Worm (Caenorhabditis elegans) whole organism, young adult: ENCODE results near the gene hecw-1.
"Not testable (repeated sequence)": the region's sequence is repeated elsewhere in the genome, so short reads cannot be mapped to it uniquely, and the experiment has no call there.

Experiments used
- B0336.3 ChIP-seq: fragments of 200-800 bp; sonication (Bioruptor generic); IDR thresholded peaks from 2 replicates; pipeline ENCODE4 v1.3.6; 2022; ENCODE audit warnings: missing genetic modification characterization, missing compliant biosample characterization
- C06A6.2 ChIP-seq: fragments of 200-800 bp; sonication (Bioruptor generic); conservative IDR thresholded peaks from 2 replicates; pipeline ENCODE4 v1.3.6; 2022; ENCODE audit warnings: missing genetic modification characterization, missing compliant biosample characterization
- F23B12.7 ChIP-seq: sonication (generic microtip); optimal IDR thresholded peaks from 2 replicates; lab custom pipeline; 2017; ENCODE audit warnings: missing genetic modification characterization, mild to moderate bottlenecking, missing compliant biosample characterization, antibody characterized with exemption, moderate library complexity; ENCODE audit not compliant: insufficient read depth
- F55B11.4 ChIP-seq: sonication (generic microtip); optimal IDR thresholded peaks from 2 replicates; lab custom pipeline; 2016; ENCODE audit warnings: missing compliant biosample characterization, missing genetic modification characterization, borderline replicate concordance; ENCODE audit not compliant: insufficient read depth
- F57A8.1 ChIP-seq: fragments of 200-800 bp; sonication (Bioruptor generic); optimal IDR thresholded peaks from 2 replicates; lab custom pipeline; 2018; ENCODE audit warnings: mild to moderate bottlenecking, missing genetic modification characterization, moderate library complexity, missing compliant biosample characterization
- T26A5.8 ChIP-seq: sonication (generic microtip); optimal IDR thresholded peaks from 2 replicates; lab custom pipeline; 2016; ENCODE audit warnings: missing genetic modification characterization, missing compliant biosample characterization
- Y53G8AR.9 ChIP-seq: fragments of 200-800 bp; sonication (Bioruptor generic); conservative IDR thresholded peaks from 2 replicates; pipeline ENCODE4 v1.3.6; 2022; ENCODE audit warnings: missing genetic modification reagents, missing genetic modification characterization, missing compliant biosample characterization
- Y56A3A.18 ChIP-seq: fragments of 200-800 bp; sonication (Bioruptor generic); IDR thresholded peaks from 2 replicates; pipeline ENCODE4 v1.3.6; 2022; ENCODE audit warnings: missing genetic modification reagents, missing genetic modification characterization, missing compliant biosample characterization
- Y79H2A.3 ChIP-seq: fragments of 200-800 bp; sonication (Bioruptor generic); conservative IDR thresholded peaks from 2 replicates; pipeline ENCODE4 v1.3.6; 2022; ENCODE audit warnings: missing genetic modification reagents, missing genetic modification characterization, missing compliant biosample characterization
- Y95B8A.8 ChIP-seq: fragments of 200-800 bp; sonication (Bioruptor generic); IDR thresholded peaks from 2 replicates; pipeline ENCODE4 v1.3.6; 2022; ENCODE audit warnings: missing genetic modification reagents, missing genetic modification characterization, missing compliant biosample characterization
- ama-1 ChIP-seq, 3 experiments: fragments of 150-350 bp in 1 of 3; sonication (generic microtip) in 2 of 3; optimal IDR thresholded peaks; 2 replicates each; lab custom pipeline; 2014 to 2018; ENCODE audit warnings: missing biosample characterization in 2 of 3, missing genetic modification characterization in 2 of 3, missing genetic modification reagents in 2 of 3
- cebp-1 ChIP-seq, 2 experiments: fragments of 200-800 bp in 1 of 2; sonication (Bioruptor generic) in 1 of 2; sonication (generic microtip) in 1 of 2; IDR thresholded peaks in 1 of 2; optimal IDR thresholded peaks in 1 of 2; 2 replicates each; pipeline versions ENCODE4 v1.3.6 to Lab custom; 2017 to 2022; ENCODE audit warnings: missing compliant biosample characterization in 2 of 2, missing genetic modification characterization in 2 of 2, mild to moderate bottlenecking in 1 of 2, missing genetic modification reagents in 1 of 2, moderate library complexity in 1 of 2
- cebp-2 ChIP-seq: fragments of 200-800 bp; sonication (Bioruptor generic); IDR thresholded peaks from 2 replicates; pipeline ENCODE4 v1.3.6; 2022; ENCODE audit warnings: missing genetic modification characterization, missing compliant biosample characterization
- ceh-100 ChIP-seq: fragments of 200-800 bp; sonication (Bioruptor generic); IDR thresholded peaks from 2 replicates; pipeline ENCODE4 v1.3.6; 2022; ENCODE audit warnings: missing genetic modification reagents, missing genetic modification characterization, missing compliant biosample characterization
- ceh-58 ChIP-seq: fragments of 200-800 bp; sonication (Bioruptor generic); IDR thresholded peaks from 2 replicates; pipeline ENCODE4 v1.3.6; 2022; ENCODE audit warnings: missing genetic modification characterization, missing compliant biosample characterization
- ceh-79 ChIP-seq: sonication (generic microtip); optimal IDR thresholded peaks from 2 replicates; lab custom pipeline; 2017; ENCODE audit warnings: mild to moderate bottlenecking, missing genetic modification characterization, missing compliant biosample characterization
- die-1 ChIP-seq: sonication (generic microtip); optimal IDR thresholded peaks from 2 replicates; lab custom pipeline; 2016; ENCODE audit warnings: missing genotype, mild to moderate bottlenecking, missing genetic modification characterization, missing compliant biosample characterization
- egrh-3 ChIP-seq: fragments of 200-800 bp; sonication (Bioruptor generic); IDR thresholded peaks from 2 replicates; pipeline ENCODE4 v1.3.6; 2022; ENCODE audit warnings: missing genetic modification reagents, missing genetic modification characterization, missing compliant biosample characterization
- hlh-12 ChIP-seq: sonication (generic microtip); optimal IDR thresholded peaks from 2 replicates; lab custom pipeline; 2016; ENCODE audit warnings: missing genetic modification characterization, missing compliant biosample characterization
- hmg-1.2 ChIP-seq: fragments of 200-800 bp; sonication (Bioruptor generic); IDR thresholded peaks from 2 replicates; pipeline ENCODE4 v1.3.6; 2022; ENCODE audit warnings: missing genetic modification reagents, missing genetic modification characterization, missing compliant biosample characterization
- hmg-20 ChIP-seq: fragments of 200-800 bp; sonication (Bioruptor generic); IDR thresholded peaks from 2 replicates; pipeline ENCODE4 v1.3.6; 2022; ENCODE audit warnings: missing genetic modification reagents, missing genetic modification characterization, missing compliant biosample characterization
- lag-1 ChIP-seq: fragments of 200-800 bp; sonication (Bioruptor generic); IDR thresholded peaks from 2 replicates; pipeline ENCODE4 v1.3.6; 2022; ENCODE audit warnings: missing genetic modification reagents, missing genetic modification characterization, missing compliant biosample characterization
- lin-40 ChIP-seq: sonication (generic microtip); optimal IDR thresholded peaks from 2 replicates; lab custom pipeline; 2016; ENCODE audit warnings: missing genetic modification characterization, mild to moderate bottlenecking, missing compliant biosample characterization, missing genotype, missing genetic modification reagents
- lsl-1 ChIP-seq: fragments of 200-800 bp; sonication (Bioruptor generic); optimal IDR thresholded peaks from 2 replicates; lab custom pipeline; 2018; ENCODE audit warnings: mild to moderate bottlenecking, missing genetic modification characterization, moderate library complexity, missing compliant biosample characterization
- madf-6 ChIP-seq: fragments of 200-800 bp; sonication (Bioruptor generic); IDR thresholded peaks from 2 replicates; pipeline ENCODE4 v1.3.6; 2022; ENCODE audit warnings: missing genetic modification reagents, missing genetic modification characterization, missing compliant biosample characterization
- mcd-1 ChIP-seq: fragments of 200-800 bp; sonication (Bioruptor generic); IDR thresholded peaks from 2 replicates; pipeline ENCODE4 v1.3.6; 2022; ENCODE audit warnings: missing genetic modification reagents, missing genetic modification characterization, missing compliant biosample characterization
- mel-28 ChIP-seq: sonication (generic microtip); optimal IDR thresholded peaks from 2 replicates; lab custom pipeline; 2016; ENCODE audit warnings: borderline replicate concordance, mild to moderate bottlenecking, missing genetic modification characterization, missing compliant biosample characterization
- nfya-1 ChIP-seq: sonication (generic microtip); optimal IDR thresholded peaks from 2 replicates; lab custom pipeline; 2017; ENCODE audit warnings: antibody characterized with exemption, missing compliant biosample characterization, missing genetic modification characterization, borderline replicate concordance; ENCODE audit not compliant: insufficient read depth
- nhr-80 ChIP-seq: sonication (generic microtip); optimal IDR thresholded peaks from 2 replicates; lab custom pipeline; 2016; ENCODE audit warnings: missing genetic modification characterization, missing compliant biosample characterization
- repo-1 ChIP-seq: sonication (generic microtip); optimal IDR thresholded peaks from 2 replicates; lab custom pipeline; 2017; ENCODE audit warnings: mild to moderate bottlenecking, missing genetic modification characterization, missing compliant biosample characterization
- sdz-38 ChIP-seq: sonication (generic microtip); optimal IDR thresholded peaks from 2 replicates; lab custom pipeline; 2016; ENCODE audit warnings: missing genotype, missing genetic modification characterization, missing compliant biosample characterization
- sea-2 ChIP-seq: fragments of 200-800 bp; sonication (Bioruptor generic); IDR thresholded peaks from 2 replicates; pipeline ENCODE4 v1.3.6; 2022; ENCODE audit warnings: missing genetic modification characterization, missing compliant biosample characterization
- snpc-4 ChIP-seq, 5 experiments: fragments of 150-350 bp in 1 of 5; sonication (generic microtip) in 4 of 5; optimal IDR thresholded peaks; 2 replicates each; lab custom pipeline; 2014 to 2018; ENCODE audit warnings: missing genetic modification characterization in 5 of 5, missing biosample characterization in 3 of 5, antibody characterized with exemption in 2 of 5, mild to moderate bottlenecking in 2 of 5, missing compliant biosample characterization in 2 of 5, missing genotype in 2 of 5, moderate library complexity in 2 of 5, missing genetic modification reagents in 1 of 5
- somi-1 ChIP-seq: fragments of 200-800 bp; sonication (Bioruptor generic); optimal IDR thresholded peaks from 2 replicates; lab custom pipeline; 2018; ENCODE audit warnings: mild to moderate bottlenecking, missing genetic modification characterization, missing compliant biosample characterization
- tbx-9 ChIP-seq: sonication (generic microtip); optimal IDR thresholded peaks from 2 replicates; lab custom pipeline; 2016; ENCODE audit warnings: borderline replicate concordance, missing genetic modification characterization, inconsistent platforms, missing compliant biosample characterization
- unc-62 ChIP-seq: fragments of 150-350 bp; optimal IDR thresholded peaks from 2 replicates; lab custom pipeline; 2014; ENCODE audit warnings: missing biosample characterization, missing genetic modification reagents, missing genetic modification characterization
- zfh-2 ChIP-seq: fragments of 200-800 bp; sonication (Bioruptor generic); conservative IDR thresholded peaks from 2 replicates; pipeline ENCODE4 v1.3.6; 2022; ENCODE audit warnings: missing genetic modification reagents, missing genetic modification characterization, missing compliant biosample characterization
- ztf-28 ChIP-seq: fragments of 200-800 bp; sonication (Bioruptor generic); IDR thresholded peaks from 2 replicates; pipeline ENCODE4 v1.3.6; 2022; ENCODE audit warnings: missing genetic modification reagents, missing genetic modification characterization, missing compliant biosample characterization

Gene hecw-1

ce11 chrIII:3435152-3435551, 45.4 kb upstream of the hecw-1 start:
- TF ChIP-seq ama-1 (optimal IDR thresholded peaks at IDR 0.05; lab: Kevin White, UChicago): no peak
- TF ChIP-seq ama-1 (GFP tag; optimal IDR thresholded peaks at IDR 0.05; lab: Kevin White, UChicago): no peak
- TF ChIP-seq lag-1 (GFP tag; lab: Robert Waterston, UW): no peak
- no peak for TF ChIP-seq zfh-2 (GFP tag; lab: Robert Waterston, UW)
- peak; percentile 7 for TF ChIP-seq lin-40 (tag; lab: Kevin White, UChicago)
- no peak for TF ChIP-seq F57A8.1 (GFP tag; lab: Kevin White, UChicago)
- TF ChIP-seq F55B11.4: no peak
- TF ChIP-seq nhr-80: peak; percentile 44
- no peak for TF ChIP-seq die-1 (tag; lab: Kevin White, UChicago)
- no peak for TF ChIP-seq ceh-79
- TF ChIP-seq ztf-28 (GFP tag; lab: Robert Waterston, UW): no peak
- TF ChIP-seq C06A6.2 (GFP tag; lab: Robert Waterston, UW): no peak

ce11 chrIII:3433487-3434131, 43.8 kb upstream of the hecw-1 start:
- TF ChIP-seq egrh-3 (GFP tag; lab: Robert Waterston, UW) (peak; percentile 42; the same call in 1 of the 2 replicates), snpc-4 (tag; optimal IDR thresholded peaks at IDR 0.05; lab: Kevin White, UChicago) (peak in 2 of 4 experiments; percentile 70 to 86), mcd-1 (GFP tag; lab: Robert Waterston, UW) (0 out of 2 replicates have a peak, but pooled peaks have one; percentile 10)
- not testable (repeated sequence) for TF ChIP-seq snpc-4 (GFP tag; optimal IDR thresholded peaks at IDR 0.05; lab: Kevin White, UChicago)

ce11 chrIII:3431385-3431784, 41.6 kb upstream of the hecw-1 start, which contains the start of gene K01A11.1:
K01A11.1 (minus strand) TSS chrIII:3431485.
- TF ChIP-seq unc-62 (GFP tag; lab: Kevin White, UChicago): no peak
- no peak for TF ChIP-seq T26A5.8 (tag; lab: Kevin White, UChicago)
- no peak for TF ChIP-seq madf-6
- no peak for TF ChIP-seq Y79H2A.3 (GFP tag; lab: Robert Waterston, UW)
- TF ChIP-seq ceh-58: no peak
- no peak for TF ChIP-seq nfya-1 (tag; lab: Kevin White, UChicago)
- TF ChIP-seq nhr-80: no peak
- no peak for TF ChIP-seq egrh-3 (GFP tag; lab: Robert Waterston, UW)
- TF ChIP-seq ama-1 (optimal IDR thresholded peaks at IDR 0.05; lab: Kevin White, UChicago): no peak
- no peak for TF ChIP-seq ama-1 (GFP tag; optimal IDR thresholded peaks at IDR 0.05; lab: Kevin White, UChicago)
- no peak for TF ChIP-seq Y56A3A.18
- TF ChIP-seq ceh-100 (GFP tag; lab: Robert Waterston, UW): no peak
- no peak for TF ChIP-seq F23B12.7 (tag; lab: Kevin White, UChicago)
- no peak for TF ChIP-seq hmg-1.2 (GFP tag; lab: Robert Waterston, UW)
- no peak for TF ChIP-seq lsl-1

ce11 chrIII:3430667-3431066, 40.9 kb upstream of the hecw-1 start:
- no peak for TF ChIP-seq Y79H2A.3 (GFP tag; lab: Robert Waterston, UW)
- no peak for TF ChIP-seq F55B11.4
- TF ChIP-seq somi-1 (GFP tag; lab: Kevin White, UChicago): no peak
- TF ChIP-seq B0336.3: no peak
- no peak for TF ChIP-seq cebp-1 (GFP tag; IDR thresholded peaks at IDR 0.05; lab: Robert Waterston, UW)
- no peak for TF ChIP-seq cebp-1 (tag; optimal IDR thresholded peaks at IDR 0.05; lab: Kevin White, UChicago)
- TF ChIP-seq mel-28 (tag; lab: Kevin White, UChicago): no peak
- TF ChIP-seq lin-40 (tag; lab: Kevin White, UChicago): no peak
- TF ChIP-seq Y95B8A.8 (GFP tag; lab: Robert Waterston, UW): no peak
- no peak for TF ChIP-seq hmg-20 (GFP tag; lab: Robert Waterston, UW)
- no peak for TF ChIP-seq sdz-38 (tag; lab: Kevin White, UChicago)
- no peak for TF ChIP-seq ama-1 (optimal IDR thresholded peaks at IDR 0.05; lab: Kevin White, UChicago)
- no peak for TF ChIP-seq ama-1 (GFP tag; optimal IDR thresholded peaks at IDR 0.05; lab: Kevin White, UChicago)
- no peak for TF ChIP-seq tbx-9
- no peak for TF ChIP-seq repo-1 (tag; lab: Kevin White, UChicago)
- no peak for TF ChIP-seq hlh-12 (tag; lab: Kevin White, UChicago)
- no peak for TF ChIP-seq Y53G8AR.9
- no peak for TF ChIP-seq cebp-2
- TF ChIP-seq sea-2 (GFP tag; lab: Robert Waterston, UW): no peak
